Worm (Caenorhabditis elegans): ENCODE data around the gene rimb-1.

ce11 chrIII:1788033-1788432 lies at the start of gene rimb-1:
- TF ChIP-seq mxl-1 (tag; optimal IDR thresholded peaks at IDR 0.05) (no peak), snpc-3.4 (tag; optimal IDR thresholded peaks at IDR 0.05) (no peak), B0035.1 (tag; optimal IDR thresholded peaks at IDR 0.05) (no peak), dpl-1 (GFP tag; optimal IDR thresholded peaks at IDR 0.05) (no peak), ceh-79 (tag; optimal IDR thresholded peaks at IDR 0.05) (no peak)

Data from whole organism, young adult.